Worm (Caenorhabditis elegans) whole organism, early embryonic: ENCODE data around the gene F47E1.2.

Experiments
- B0310.2 ChIP-seq: sonication (generic microtip); optimal IDR thresholded peaks from 2 replicates; lab custom pipeline; 2016; ENCODE audit warnings: mild to moderate bottlenecking, missing genetic modification characterization, missing compliant biosample characterization
- ama-1 ChIP-seq: fragments of 150-350 bp; optimal IDR thresholded peaks from 2 replicates; lab custom pipeline; 2014
- ets-7 ChIP-seq: sonication (generic microtip); optimal IDR thresholded peaks from 2 replicates; lab custom pipeline; 2016; ENCODE audit warnings: missing genotype, missing genetic modification characterization, missing compliant biosample characterization
- flt-1 ChIP-seq: fragments of 200-800 bp; sonication (Bioruptor generic); IDR thresholded peaks from 2 replicates; pipeline ENCODE4 v1.3.6; 2022; ENCODE audit warnings: missing genetic modification characterization, missing compliant biosample characterization
- hmbx-1 ChIP-seq: sonication (generic microtip); optimal IDR thresholded peaks from 2 replicates; lab custom pipeline; 2016; ENCODE audit warnings: mild to moderate bottlenecking, missing genetic modification characterization, missing compliant biosample characterization
- hmg-4 ChIP-seq: fragments of 200-800 bp; sonication (Bioruptor generic); optimal IDR thresholded peaks from 2 replicates; lab custom pipeline; 2018; ENCODE audit warnings: mild to moderate bottlenecking, missing genetic modification characterization, missing compliant biosample characterization
- hnd-1 ChIP-seq: sonication (generic microtip); optimal IDR thresholded peaks from 2 replicates; lab custom pipeline; 2016; ENCODE audit warnings: missing genetic modification characterization, missing compliant biosample characterization
- scrt-1 ChIP-seq: fragments of 200-800 bp; sonication (Bioruptor generic); IDR thresholded peaks from 2 replicates; pipeline ENCODE4 v1.3.6; 2022; ENCODE audit warnings: missing genetic modification characterization, missing compliant biosample characterization
- tra-4 ChIP-seq: sonication (generic microtip); optimal IDR thresholded peaks from 2 replicates; lab custom pipeline; 2017; ENCODE audit warnings: missing genetic modification characterization, missing compliant biosample characterization

- TF ChIP-seq hnd-1 (no peak), ama-1 (lab: Kevin White, UChicago) (no peak), ets-7 (tag; lab: Kevin White, UChicago) (no peak), hmbx-1 (tag; lab: Kevin White, UChicago) (no peak), scrt-1 (no peak), hmg-4 (GFP tag; lab: Kevin White, UChicago) (no peak), tra-4 (no peak), flt-1 (GFP tag; lab: Robert Waterston, UW) (no peak), B0310.2 (tag; lab: Kevin White, UChicago) (no peak)
These were observed 46.1 kb downstream of the F47E1.2 start for ce11 chrX:9103584-9103983.
